Worm (Caenorhabditis elegans) whole organism, young adult: ENCODE results near the gene srd-4.

ENCODE experiments used
- F10E7.11 ChIP-seq: sonication (generic microtip); optimal IDR thresholded peaks from 2 replicates; lab custom pipeline; 2017; ENCODE audit warnings: mild to moderate bottlenecking, missing genetic modification characterization, moderate library complexity, missing compliant biosample characterization
- F52B5.7 ChIP-seq: sonication (generic microtip); optimal IDR thresholded peaks from 2 replicates; lab custom pipeline; 2016; ENCODE audit warnings: mild to moderate bottlenecking, missing genetic modification characterization, missing compliant biosample characterization
- ama-1 ChIP-seq, 3 experiments: fragments of 150-350 bp in 1 of 3; sonication (generic microtip) in 2 of 3; optimal IDR thresholded peaks; 2 replicates each; lab custom pipeline; 2014 to 2018; ENCODE audit warnings: missing biosample characterization in 2 of 3, missing genetic modification characterization in 2 of 3, missing genetic modification reagents in 2 of 3
- aptf-3 ChIP-seq: fragments of 200-800 bp; sonication (Bioruptor generic); IDR thresholded peaks from 2 replicates; pipeline ENCODE4 v1.3.6; 2022; ENCODE audit warnings: missing genetic modification characterization, missing compliant biosample characterization
- dpff-1 ChIP-seq: sonication (generic microtip); optimal IDR thresholded peaks from 2 replicates; lab custom pipeline; 2017; ENCODE audit warnings: mild to moderate bottlenecking, missing genetic modification characterization, missing compliant biosample characterization
- nhr-80 ChIP-seq: sonication (generic microtip); optimal IDR thresholded peaks from 2 replicates; lab custom pipeline; 2016; ENCODE audit warnings: missing genetic modification characterization, missing compliant biosample characterization
- snpc-4 ChIP-seq, 5 experiments: fragments of 150-350 bp in 1 of 5; sonication (generic microtip) in 4 of 5; optimal IDR thresholded peaks; 2 replicates each; lab custom pipeline; 2014 to 2018; ENCODE audit warnings: missing genetic modification characterization in 5 of 5, missing biosample characterization in 3 of 5, antibody characterized with exemption in 2 of 5, mild to moderate bottlenecking in 2 of 5, missing compliant biosample characterization in 2 of 5, missing genotype in 2 of 5, moderate library complexity in 2 of 5, missing genetic modification reagents in 1 of 5
- ztf-26 ChIP-seq: sonication (generic microtip); optimal IDR thresholded peaks from 2 replicates; lab custom pipeline; 2017; ENCODE audit warnings: missing genetic modification characterization, missing compliant biosample characterization

DNA sequence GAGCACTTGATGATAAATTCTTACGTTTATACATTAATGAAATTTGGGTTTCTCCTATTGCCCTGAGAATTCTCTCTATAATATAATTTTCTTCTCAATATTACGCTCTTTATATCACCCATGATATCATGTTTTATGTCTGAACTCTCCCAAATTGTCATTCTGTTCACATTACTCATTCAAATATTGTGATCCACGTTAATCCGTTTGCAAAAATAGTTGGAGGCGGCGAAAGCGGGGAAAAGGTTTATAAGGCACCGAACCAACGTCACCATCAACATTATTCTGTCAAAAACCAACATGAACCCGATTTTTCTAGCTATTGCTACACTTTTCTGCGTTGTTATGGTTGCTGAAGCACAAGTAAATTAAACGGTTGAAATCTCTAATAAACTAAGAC lies 31.9 kb upstream of the srd-4 start, which contains the start of gene C27A7.8:
- TF ChIP-seq nhr-80 (tag; lab: Kevin White, UChicago), result no peak
- no peak for TF ChIP-seq aptf-3 (GFP tag; lab: Robert Waterston, UW)
- TF ChIP-seq F10E7.11 (tag; lab: Kevin White, UChicago), result no peak
- TF ChIP-seq F52B5.7 (tag; lab: Kevin White, UChicago), result no peak
- no peak for TF ChIP-seq ama-1 (optimal IDR thresholded peaks at IDR 0.05; lab: Kevin White, UChicago)
- no peak for TF ChIP-seq ama-1 (GFP tag; optimal IDR thresholded peaks at IDR 0.05; lab: Kevin White, UChicago)
- no peak for TF ChIP-seq snpc-4 (GFP tag; optimal IDR thresholded peaks at IDR 0.05; lab: Kevin White, UChicago)
- TF ChIP-seq snpc-4 (tag; optimal IDR thresholded peaks at IDR 0.05; lab: Kevin White, UChicago), result no peak
- TF ChIP-seq dpff-1 (tag; lab: Kevin White, UChicago), result no peak
- TF ChIP-seq ztf-26 (tag; lab: Kevin White, UChicago), result no peak
